Fruit fly (Drosophila melanogaster): ENCODE results near the gene CstF50.
A peak's percentile ranks its signal among the peaks of the same experiment; 100 is the strongest.

Gene CstF50

DNA sequence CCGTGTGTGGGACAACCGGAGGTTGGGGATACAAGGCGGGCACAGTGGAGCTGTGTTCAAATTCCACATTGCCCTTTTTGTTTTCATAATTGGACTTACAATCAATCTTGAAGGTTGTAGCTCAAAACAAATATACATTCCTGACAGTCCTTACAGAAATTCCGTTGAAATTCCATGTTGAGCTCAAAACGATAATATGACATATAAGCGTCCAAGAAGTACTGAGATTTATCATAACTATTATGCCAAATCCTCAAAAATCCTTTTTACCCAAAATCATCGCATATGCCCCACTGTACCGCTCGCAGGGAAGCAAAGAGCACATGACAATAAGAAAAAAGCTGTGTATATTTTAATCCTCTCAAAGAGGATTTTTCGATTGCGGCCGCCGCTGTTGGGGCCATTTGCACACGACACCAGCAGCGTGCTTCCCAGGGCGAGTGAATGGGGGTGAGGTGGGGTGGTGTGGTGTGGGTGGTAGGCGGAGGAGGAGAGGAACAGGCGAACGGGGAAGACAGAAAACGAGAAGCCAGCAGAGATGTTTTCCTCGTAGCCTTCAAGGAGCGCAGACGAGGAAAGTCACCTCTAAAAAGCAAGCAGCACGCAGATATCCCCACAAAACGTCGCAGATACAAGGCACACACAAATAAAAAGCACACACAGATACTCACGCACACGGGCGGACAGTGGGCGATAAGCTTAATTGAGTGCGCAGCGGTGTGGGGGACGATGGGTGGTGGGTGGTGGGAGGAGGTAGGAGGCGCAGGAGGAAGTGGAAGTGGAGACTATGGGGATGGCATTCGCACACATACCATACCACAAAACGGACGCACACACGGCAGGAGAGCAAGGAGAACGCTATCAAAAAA lies 19.2 kb downstream of the CstF50 start:
- peak; percentile 63; the same call in 1 of the 3 replicates for TF ChIP-seq CG4496 (GFP tag; IDR thresholded peaks at IDR 0.05)
- peak; percentile 89 for TF ChIP-seq Pif1A (GFP tag; optimal IDR thresholded peaks at IDR 0.05)
- TF ChIP-seq CG17806 (tag; optimal IDR thresholded peaks at IDR 0.05), result peak; percentile 79
- peak; percentile 85 for TF ChIP-seq Pif1B (GFP tag; optimal IDR thresholded peaks at IDR 0.05)
- TF ChIP-seq EcR (GFP tag; optimal IDR thresholded peaks at IDR 0.05), result no peak
- TF ChIP-seq fd96Ca (GFP tag; IDR thresholded peaks at IDR 0.05), result peak; percentile 81
- TF ChIP-seq CG32121 (GFP tag; IDR thresholded peaks at IDR 0.05), result peak; percentile 67
- peak; percentile 89 for TF ChIP-seq CG15710 (tag; optimal IDR thresholded peaks at IDR 0.05)
- peak; percentile 31 for TF ChIP-seq Ets98B (GFP tag; IDR thresholded peaks at IDR 0.05)
- peak; percentile 81 for TF ChIP-seq CG14655 (GFP tag; optimal IDR thresholded peaks at IDR 0.05)
- peak; percentile 84 for TF ChIP-seq CG8159 (tag; optimal IDR thresholded peaks at IDR 0.05)
- peak; percentile 79 for TF ChIP-seq CG34367 (tag; optimal IDR thresholded peaks at IDR 0.05)
- peak; percentile 75 for TF ChIP-seq Snoo (tag; optimal IDR thresholded peaks at IDR 0.05)
- TF ChIP-seq rn (GFP tag; IDR thresholded peaks at IDR 0.05), result peak; percentile 52
- TF ChIP-seq CG13204 (GFP tag; optimal IDR thresholded peaks at IDR 0.05), result peak; percentile 67
- peak; percentile 66 for TF ChIP-seq gl (tag; optimal IDR thresholded peaks at IDR 0.05)
- peak; percentile 86 for TF ChIP-seq CG9948 (tag; optimal IDR thresholded peaks at IDR 0.05)
- TF ChIP-seq CG12605 (GFP tag; IDR thresholded peaks at IDR 0.05), result no peak
- peak; percentile 62 for TF ChIP-seq D1 (tag; optimal IDR thresholded peaks at IDR 0.05)
- peak; percentile 46; the same call in 1 of the 2 replicates for TF ChIP-seq CG10348 (GFP tag; IDR thresholded peaks at IDR 0.05)
- TF ChIP-seq CG8301 (tag; optimal IDR thresholded peaks at IDR 0.05), result peak; percentile 76

- no peak for TF ChIP-seq CG10348 (GFP tag; IDR thresholded peaks at IDR 0.05)
- TF ChIP-seq Pif1A (GFP tag; optimal IDR thresholded peaks at IDR 0.05), result no peak
- no peak for TF ChIP-seq CG13204 (GFP tag; optimal IDR thresholded peaks at IDR 0.05)
- TF ChIP-seq CG8159 (tag; optimal IDR thresholded peaks at IDR 0.05), result no peak
- TF ChIP-seq CG12605 (GFP tag; IDR thresholded peaks at IDR 0.05), result no peak
Measured at dm6 chr3R:31716265-31716664, 20.5 kb downstream of the CstF50 start.

DNA sequence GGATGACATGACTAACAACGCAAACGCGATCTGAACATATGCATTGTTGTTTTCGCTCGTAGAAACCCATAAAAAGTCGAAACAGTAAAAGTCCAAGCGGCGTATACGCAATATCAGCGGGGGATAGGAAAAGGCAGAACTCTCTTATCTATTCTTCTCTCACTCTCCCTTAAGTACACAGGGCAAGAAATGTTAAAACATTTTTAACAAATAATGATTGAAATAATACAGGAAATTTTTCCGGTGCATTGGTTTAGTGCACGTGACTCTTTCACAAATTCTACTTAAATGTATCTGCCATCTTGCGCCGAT lies 21.1 kb downstream of the CstF50 start:
- no peak for TF ChIP-seq CG14655 (GFP tag; optimal IDR thresholded peaks at IDR 0.05)
- TF ChIP-seq Snoo (tag; optimal IDR thresholded peaks at IDR 0.05), result peak; percentile 2

dm6 chr3R:31714876-31715712 lies 21.7 kb downstream of the CstF50 start:
- TF ChIP-seq fd96Ca (GFP tag; IDR thresholded peaks at IDR 0.05), result no peak
- TF ChIP-seq Snoo (tag; optimal IDR thresholded peaks at IDR 0.05), result no peak
- no peak for TF ChIP-seq CG34367 (tag; optimal IDR thresholded peaks at IDR 0.05)
- no peak for TF ChIP-seq CG8301 (tag; optimal IDR thresholded peaks at IDR 0.05)
- TF ChIP-seq D1 (tag; optimal IDR thresholded peaks at IDR 0.05), result no peak
- no peak for TF ChIP-seq CG15710 (tag; optimal IDR thresholded peaks at IDR 0.05)
- TF ChIP-seq CG10348 (GFP tag; IDR thresholded peaks at IDR 0.05), result no peak
- no peak for TF ChIP-seq gl (tag; optimal IDR thresholded peaks at IDR 0.05)
- no peak for TF ChIP-seq CG17806 (tag; optimal IDR thresholded peaks at IDR 0.05)
- TF ChIP-seq CG4496 (GFP tag; IDR thresholded peaks at IDR 0.05), result peak; percentile 53; the same call in 1 of the 3 replicates
- no peak for TF ChIP-seq Pif1B (GFP tag; optimal IDR thresholded peaks at IDR 0.05)
- TF ChIP-seq EcR (GFP tag; optimal IDR thresholded peaks at IDR 0.05), result no peak
- no peak for TF ChIP-seq CG9948 (tag; optimal IDR thresholded peaks at IDR 0.05)
- peak; percentile 6 for TF ChIP-seq CG14655 (GFP tag; optimal IDR thresholded peaks at IDR 0.05)
- no peak for TF ChIP-seq CG13204 (GFP tag; optimal IDR thresholded peaks at IDR 0.05)
- TF ChIP-seq CG12605 (GFP tag; IDR thresholded peaks at IDR 0.05), result no peak
- no peak for TF ChIP-seq CG8159 (tag; optimal IDR thresholded peaks at IDR 0.05)

- TF ChIP-seq CG15710 (tag; optimal IDR thresholded peaks at IDR 0.05) (no peak), D1 (tag; optimal IDR thresholded peaks at IDR 0.05) (no peak), rn (GFP tag; IDR thresholded peaks at IDR 0.05) (no peak), Pif1B (GFP tag; optimal IDR thresholded peaks at IDR 0.05) (peak; percentile 21), CG12605 (GFP tag; IDR thresholded peaks at IDR 0.05) (no peak), CG8159 (tag; optimal IDR thresholded peaks at IDR 0.05) (peak; percentile 24), CG4496 (GFP tag; IDR thresholded peaks at IDR 0.05) (peak; percentile 80), fd96Ca (GFP tag; IDR thresholded peaks at IDR 0.05) (peak; percentile 59; the same call in 2 of the 3 replicates), CG34367 (tag; optimal IDR thresholded peaks at IDR 0.05) (no peak), CG10348 (GFP tag; IDR thresholded peaks at IDR 0.05) (0 out of 2 replicates have a peak, but pooled peaks have one; percentile 20), Ets98B (GFP tag; IDR thresholded peaks at IDR 0.05) (peak; percentile 42; the same call in 1 of the 2 replicates), CG13204 (GFP tag; optimal IDR thresholded peaks at IDR 0.05) (peak; percentile 58), Pif1A (GFP tag; optimal IDR thresholded peaks at IDR 0.05) (peak; percentile 31), Snoo (tag; optimal IDR thresholded peaks at IDR 0.05) (peak; percentile 35), EcR (GFP tag; optimal IDR thresholded peaks at IDR 0.05) (peak; percentile 91), gl (tag; optimal IDR thresholded peaks at IDR 0.05) (peak; percentile 20), CG14655 (GFP tag; optimal IDR thresholded peaks at IDR 0.05) (no peak), CG32121 (GFP tag; IDR thresholded peaks at IDR 0.05) (0 out of 2 replicates have a peak, but pooled peaks have one; percentile 6), CG8301 (tag; optimal IDR thresholded peaks at IDR 0.05) (peak; percentile 0)
Measured at dm6 chr3R:31713306-31714123, 23.2 kb downstream of the CstF50 start, which contains the start of gene ttk. TSS of gene ttk (plus strand) at chr3R:31713867.
